Fruit fly (Drosophila melanogaster) whole organism, wandering third instar larva: ENCODE measurements around the gene CG44774.

ENCODE experiments used
- Abd-B ChIP-seq: fragments of >200 bp; optimal IDR thresholded peaks from 2 replicates; lab custom pipeline; 2017; ENCODE audit warnings: missing biosample characterization, missing genetic modification characterization
- CG32264 ChIP-seq: fragments of 200-800 bp; sonication (Bioruptor generic); optimal IDR thresholded peaks from 2 replicates; lab custom pipeline; 2016; ENCODE audit warnings: missing biosample characterization, missing genetic modification characterization
- CG9705 ChIP-seq: fragments of 200-800 bp; sonication (Bioruptor generic); optimal IDR thresholded peaks from 2 replicates; lab custom pipeline; 2018; ENCODE audit warnings: missing biosample characterization, mild to moderate bottlenecking, missing genetic modification characterization
- CrebA ChIP-seq: fragments of 200-800 bp; sonication (Bioruptor generic); optimal IDR thresholded peaks from 2 replicates; lab custom pipeline; 2016; ENCODE audit warnings: missing biosample characterization, mild to moderate bottlenecking, missing genetic modification characterization, borderline replicate concordance
- Dfd ChIP-seq: fragments of >200 bp; optimal IDR thresholded peaks from 2 replicates; lab custom pipeline; 2017; ENCODE audit warnings: missing biosample characterization, missing genetic modification characterization
- Dif ChIP-seq: fragments of 200-275, 200-300 bp; sonication (Bioruptor generic); optimal IDR thresholded peaks from 2 replicates; lab custom pipeline; 2018; ENCODE audit warnings: missing biosample characterization, missing genetic modification characterization; ENCODE audit not compliant: partially characterized antibody
- GATAd ChIP-seq: sonication (Bioruptor generic); optimal IDR thresholded peaks from 2 replicates; lab custom pipeline; 2016; ENCODE audit warnings: missing biosample characterization, missing genetic modification characterization
- HLH106 ChIP-seq: fragments of 200-800 bp; optimal IDR thresholded peaks from 3 replicates; lab custom pipeline; 2019; ENCODE audit warnings: missing biosample characterization, mild to moderate bottlenecking, missing genetic modification characterization, moderate library complexity
- Hnf4 ChIP-seq: fragments of 200-800 bp; sonication (Bioruptor generic); optimal IDR thresholded peaks from 2 replicates; lab custom pipeline; 2016; ENCODE audit warnings: missing biosample characterization, mild to moderate bottlenecking, missing genetic modification characterization
- Hr78 ChIP-seq: fragments of >200 bp; optimal IDR thresholded peaks from 2 replicates; lab custom pipeline; 2017; ENCODE audit warnings: missing biosample characterization, missing genetic modification characterization
- Hr83 ChIP-seq: fragments of 200-300 bp; sonication (Bioruptor generic); optimal IDR thresholded peaks from 2 replicates; lab custom pipeline; 2016; ENCODE audit warnings: missing biosample characterization, mild to moderate bottlenecking, missing genetic modification characterization, moderate library complexity; ENCODE audit not compliant: poor library complexity, severe bottlenecking
- Jra ChIP-seq: sonication (Bioruptor generic); optimal IDR thresholded peaks from 2 replicates; lab custom pipeline; 2016; ENCODE audit warnings: missing biosample characterization, missing genetic modification characterization
- Mio ChIP-seq: sonication (Bioruptor generic); optimal IDR thresholded peaks from 2 replicates; lab custom pipeline; 2016; ENCODE audit warnings: missing biosample characterization, missing genetic modification characterization
- Myc ChIP-seq: fragments of >200 bp; optimal IDR thresholded peaks from 2 replicates; lab custom pipeline; 2017
- N ChIP-seq: fragments of >200 bp; optimal IDR thresholded peaks from 2 replicates; lab custom pipeline; 2018; ENCODE audit warnings: missing biosample characterization, missing external identifiers, missing genetic modification characterization
- OdsH ChIP-seq: fragments of 200-800 bp; sonication (Bioruptor generic); optimal IDR thresholded peaks from 2 replicates; lab custom pipeline; 2016; ENCODE audit warnings: missing biosample characterization, mild to moderate bottlenecking, missing genetic modification characterization
- Rel ChIP-seq, 2 experiments: fragments of 200-800 bp; sonication (Bioruptor generic) in 1 of 2; optimal IDR thresholded peaks; 2 replicates in 1 of 2; 3 replicates in 1 of 2; lab custom pipeline; 2016 to 2019; ENCODE audit warnings: mild to moderate bottlenecking in 2 of 2, missing biosample characterization in 2 of 2, missing genetic modification characterization in 2 of 2, moderate library complexity in 1 of 2
- Sp1 ChIP-seq: fragments of 200-800 bp; sonication (Bioruptor generic); optimal IDR thresholded peaks from 3 replicates; lab custom pipeline; 2019; ENCODE audit warnings: missing biosample characterization, mild to moderate bottlenecking, missing genetic modification characterization, moderate library complexity
- Vsx2 ChIP-seq: fragments of 200-300, 225-300 bp; sonication (Bioruptor generic); optimal IDR thresholded peaks from 2 replicates; lab custom pipeline; 2018; ENCODE audit warnings: missing biosample characterization, missing genetic modification characterization; ENCODE audit not compliant: partially characterized antibody
- br ChIP-seq: fragments of 200-800 bp; sonication (Bioruptor generic); optimal IDR thresholded peaks from 2 replicates; lab custom pipeline; 2016; ENCODE audit warnings: missing biosample characterization, missing genetic modification characterization
- brk ChIP-seq: fragments of 200-800 bp; sonication (Bioruptor generic); optimal IDR thresholded peaks from 2 replicates; lab custom pipeline; 2016; ENCODE audit warnings: missing biosample characterization, mild to moderate bottlenecking, missing genetic modification characterization
- dl ChIP-seq, 2 experiments: fragments of 175-275, 200-275 bp in 1 of 2; fragments of 200-275 bp in 1 of 2; sonication (Bioruptor generic); optimal IDR thresholded peaks; lab custom pipeline; 2018; ENCODE audit warnings: mild to moderate bottlenecking in 2 of 2, missing biosample characterization in 2 of 2, missing genetic modification characterization in 2 of 2, moderate library complexity in 2 of 2; ENCODE audit not compliant: partially characterized antibody in 2 of 2, insufficient read depth in 1 of 2
- dmrt93B ChIP-seq: fragments of 200-800 bp; sonication (Bioruptor generic); optimal IDR thresholded peaks from 2 replicates; lab custom pipeline; 2018; ENCODE audit warnings: missing biosample characterization, mild to moderate bottlenecking, missing genetic modification characterization
- dsf ChIP-seq: sonication (Bioruptor generic); optimal IDR thresholded peaks from 2 replicates; lab custom pipeline; 2016; ENCODE audit warnings: missing biosample characterization, missing genetic modification characterization, borderline replicate concordance
- ey ChIP-seq: fragments of 200-800 bp; sonication (Bioruptor generic); optimal IDR thresholded peaks from 2 replicates; lab custom pipeline; 2016; ENCODE audit warnings: missing biosample characterization, missing genetic modification characterization
- foxo ChIP-seq, 2 experiments: fragments of 200-800 bp; sonication (Bioruptor generic); optimal IDR thresholded peaks; 2 replicates in 1 of 2; 3 replicates in 1 of 2; lab custom pipeline; 2016 to 2017; ENCODE audit warnings: missing biosample characterization in 2 of 2, missing genetic modification characterization in 2 of 2
- fru ChIP-seq: fragments of 200-800 bp; sonication (Bioruptor generic); optimal IDR thresholded peaks from 3 replicates; lab custom pipeline; 2016; ENCODE audit warnings: missing biosample characterization, mild to moderate bottlenecking, missing genetic modification characterization
- h ChIP-seq: fragments of 200-800 bp; sonication (Bioruptor generic); optimal IDR thresholded peaks from 3 replicates; lab custom pipeline; 2016; ENCODE audit warnings: missing biosample characterization, mild to moderate bottlenecking, missing genetic modification characterization
- jim ChIP-seq: fragments of 175-275, 200-325 bp; sonication (Bioruptor generic); optimal IDR thresholded peaks from 2 replicates; lab custom pipeline; 2016; ENCODE audit warnings: missing biosample characterization, mild to moderate bottlenecking, missing genetic modification characterization
- lola ChIP-seq: fragments of >200 bp; optimal IDR thresholded peaks from 2 replicates; lab custom pipeline; 2017; ENCODE audit warnings: missing biosample characterization, missing genetic modification characterization
- pan ChIP-seq: fragments of >200 bp; optimal IDR thresholded peaks from 2 replicates; lab custom pipeline; 2017
- psq ChIP-seq: fragments of 200-800 bp; sonication (Bioruptor generic); optimal IDR thresholded peaks from 3 replicates; lab custom pipeline; 2017; ENCODE audit warnings: missing biosample characterization, mild to moderate bottlenecking, missing genetic modification characterization, moderate library complexity
- rgr ChIP-seq: fragments of 200-800 bp; sonication (Bioruptor generic); optimal IDR thresholded peaks from 3 replicates; lab custom pipeline; 2016; ENCODE audit warnings: missing biosample characterization, mild to moderate bottlenecking, missing genetic modification characterization
- sage ChIP-seq: fragments of 200-800 bp; sonication (Bioruptor generic); optimal IDR thresholded peaks from 2 replicates; lab custom pipeline; 2016; ENCODE audit warnings: missing biosample characterization, mild to moderate bottlenecking, missing genetic modification characterization
- sv ChIP-seq: fragments of 200-800 bp; sonication (Bioruptor generic); optimal IDR thresholded peaks from 3 replicates; lab custom pipeline; 2016; ENCODE audit warnings: missing biosample characterization, missing genetic modification characterization
- tai ChIP-seq: sonication (Bioruptor generic); optimal IDR thresholded peaks from 2 replicates; lab custom pipeline; 2016; ENCODE audit warnings: missing biosample characterization, missing genetic modification characterization
- usp ChIP-seq: fragments of >200 bp; optimal IDR thresholded peaks from 2 replicates; lab custom pipeline; 2017; ENCODE audit warnings: missing biosample characterization, missing genetic modification characterization
- woc ChIP-seq: sonication (Bioruptor generic); optimal IDR thresholded peaks from 2 replicates; lab custom pipeline; 2016; ENCODE audit warnings: missing biosample characterization, mild to moderate bottlenecking, missing genetic modification characterization

The CG44774 gene

dm6 chrX:4909938-4910778, 27.7 kb downstream of the CG44774 start (continued):
- TF ChIP-seq woc (GFP tag; lab: Kevin White, UChicago) (peak; percentile 99), Myc (no peak), dl (GFP tag; optimal IDR thresholded peaks at IDR 0.05; lab: Kevin White, UChicago; ENCODE audit: insufficient read depth in 1 of 2, partially characterized antibody in 2 of 2) (no peak), HLH106 (peak; percentile 100), br (GFP tag; lab: Kevin White, UChicago) (peak; percentile 100), dmrt93B (GFP tag; lab: Kevin White, UChicago) (peak; percentile 100), CrebA (GFP tag; lab: Kevin White, UChicago) (peak; percentile 98)

DNA sequence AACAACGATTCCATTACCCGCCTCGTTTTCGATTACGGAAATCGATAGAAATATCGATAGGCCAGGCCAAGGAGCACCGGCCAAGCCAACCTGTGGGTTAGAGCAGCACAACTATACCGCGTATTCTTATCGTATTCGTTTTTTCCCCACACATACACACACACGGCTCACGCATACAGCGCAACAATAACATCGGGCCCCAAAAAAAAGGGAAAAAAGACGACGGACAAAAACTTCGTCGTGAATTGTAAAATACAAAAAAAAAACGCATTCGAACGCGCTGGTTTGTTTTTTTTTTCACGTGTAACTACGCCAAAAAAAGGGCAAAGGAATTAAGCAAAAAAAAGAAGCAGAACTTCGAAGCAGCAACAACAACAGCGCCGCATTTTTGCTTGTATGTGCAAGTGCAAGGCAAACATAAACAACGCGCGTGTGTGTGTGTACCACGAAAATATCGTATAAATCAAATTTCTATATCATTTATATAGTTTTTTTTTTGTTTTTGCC, 28.9 kb downstream of the CG44774 start, which contains the start of gene CG32772:
CG32772 (plus strand) TSS at position 177 of the 507 bp plus-strand sequence.
- no peak for TF ChIP-seq GATAd
- peak; percentile 40 for TF ChIP-seq Jra (GFP tag; lab: Kevin White, UChicago)
- TF ChIP-seq Dif (GFP tag; lab: Kevin White, UChicago): no peak
- no peak for TF ChIP-seq Myc
- peak; percentile 0 for TF ChIP-seq woc (GFP tag; lab: Kevin White, UChicago)
- TF ChIP-seq Abd-B (GFP tag; lab: Kevin White, UChicago): no peak
- TF ChIP-seq pan (lab: Kevin White, UChicago): no peak
- peak; percentile 80 for TF ChIP-seq br (GFP tag; lab: Kevin White, UChicago)
- no peak for TF ChIP-seq tai (GFP tag; lab: Kevin White, UChicago)
- peak; percentile 67 for TF ChIP-seq dmrt93B (GFP tag; lab: Kevin White, UChicago)
- TF ChIP-seq CG9705: peak; percentile 80
- peak; percentile 98 for TF ChIP-seq Sp1 (GFP tag; lab: Kevin White, UChicago)
- TF ChIP-seq sage (GFP tag; lab: Kevin White, UChicago): peak; percentile 79
- TF ChIP-seq Vsx2 (GFP tag; lab: Kevin White, UChicago): no peak
- no peak for TF ChIP-seq brk (GFP tag; lab: Kevin White, UChicago)
- no peak for TF ChIP-seq Dfd (GFP tag; lab: Kevin White, UChicago)
- TF ChIP-seq Mio (GFP tag; lab: Kevin White, UChicago): peak; percentile 2
- peak; percentile 74 for TF ChIP-seq CG32264
- no peak for TF ChIP-seq OdsH
- TF ChIP-seq lola: no peak
- TF ChIP-seq fru (GFP tag; lab: Kevin White, UChicago): peak; percentile 85
- peak; percentile 54 for TF ChIP-seq rgr (GFP tag; lab: Kevin White, UChicago)
- peak; percentile 32 to 86 for TF ChIP-seq foxo (GFP tag; optimal IDR thresholded peaks at IDR 0.05; lab: Kevin White, UChicago)
- peak; percentile 98 for TF ChIP-seq CrebA (GFP tag; lab: Kevin White, UChicago)
- TF ChIP-seq Hr78 (GFP tag; lab: Kevin White, UChicago): no peak
- peak; percentile 99 for TF ChIP-seq jim (GFP tag; lab: Kevin White, UChicago)
- peak; percentile 93 for TF ChIP-seq Rel (GFP tag; optimal IDR thresholded peaks at IDR 0.05; lab: Kevin White, UChicago)
- TF ChIP-seq Rel (tag; optimal IDR thresholded peaks at IDR 0.05; lab: Kevin White, UChicago): peak; percentile 79
- peak; percentile 61 for TF ChIP-seq psq
- TF ChIP-seq ey (GFP tag; lab: Kevin White, UChicago): no peak
- peak; percentile 59 for TF ChIP-seq HLH106
- no peak for TF ChIP-seq dsf
- TF ChIP-seq usp (GFP tag; lab: Kevin White, UChicago): no peak
- no peak for TF ChIP-seq Hr83 (GFP tag; lab: Kevin White, UChicago)
- TF ChIP-seq sv (GFP tag; lab: Kevin White, UChicago): no peak
- TF ChIP-seq Hnf4 (GFP tag; lab: Kevin White, UChicago): peak; percentile 77
- TF ChIP-seq h (GFP tag; lab: Kevin White, UChicago): peak; percentile 61
- no peak for TF ChIP-seq dl (GFP tag; optimal IDR thresholded peaks at IDR 0.05; lab: Kevin White, UChicago; ENCODE audit: insufficient read depth in 1 of 2, partially characterized antibody in 2 of 2)
- TF ChIP-seq N (GFP tag; lab: Kevin White, UChicago): peak; percentile 27
